Worm (Caenorhabditis elegans) whole organism, L3 larva: ENCODE measurements around the gene gsr-1.
A peak's percentile ranks its signal among the peaks of the same experiment; 100 is the strongest.

ENCODE experiments used
- R02D3.7 ChIP-seq: fragments of 150-350 bp; optimal IDR thresholded peaks from 2 replicates; lab custom pipeline; 2014; ENCODE audit warnings: missing biosample characterization, missing genetic modification characterization
- ZK546.5 ChIP-seq: sonication (generic microtip); optimal IDR thresholded peaks from 2 replicates; lab custom pipeline; 2017; ENCODE audit warnings: missing biosample characterization, missing genetic modification characterization
- ceh-28 ChIP-seq: fragments of 150-350 bp; optimal IDR thresholded peaks from 2 replicates; lab custom pipeline; 2014; ENCODE audit warnings: missing biosample characterization, missing genetic modification reagents, missing genetic modification characterization
- ceh-9 ChIP-seq: sonication (generic microtip); optimal IDR thresholded peaks from 2 replicates; lab custom pipeline; 2018; ENCODE audit warnings: missing biosample characterization, missing genetic modification characterization
- daf-12 ChIP-seq: fragments of 150-350 bp; optimal IDR thresholded peaks from 2 replicates; lab custom pipeline; 2014; ENCODE audit warnings: missing biosample characterization, missing genetic modification reagents, missing genetic modification characterization
- elt-1 ChIP-seq: fragments of 150-350 bp; optimal IDR thresholded peaks from 2 replicates; lab custom pipeline; 2014; ENCODE audit warnings: missing biosample characterization, missing genetic modification characterization
- elt-2 ChIP-seq: sonication (generic microtip); optimal IDR thresholded peaks from 2 replicates; lab custom pipeline; 2016; ENCODE audit warnings: missing genetic modification reagents, mild to moderate bottlenecking, missing genetic modification characterization, missing compliant biosample characterization
- elt-3 ChIP-seq, 3 experiments: fragments of 150-350 bp in 1 of 3; sonication (generic microtip) in 2 of 3; optimal IDR thresholded peaks; 2 replicates in 2 of 3; 4 replicates in 1 of 3; lab custom pipeline; 2014 to 2017; ENCODE audit warnings: missing biosample characterization in 3 of 3, missing genetic modification characterization in 3 of 3
- eor-1 ChIP-seq, 2 experiments: fragments of 150-350 bp; optimal IDR thresholded peaks; 2 replicates each; lab custom pipeline; 2014 to 2018; ENCODE audit warnings: missing biosample characterization in 2 of 2, missing genetic modification characterization in 2 of 2
- fkh-10 ChIP-seq: sonication (generic microtip); optimal IDR thresholded peaks from 2 replicates; lab custom pipeline; 2017; ENCODE audit warnings: missing biosample characterization, missing genetic modification reagents, missing genetic modification characterization
- fos-1 ChIP-seq: fragments of 150-350 bp; optimal IDR thresholded peaks from 2 replicates; lab custom pipeline; 2014; ENCODE audit warnings: missing biosample characterization, missing genetic modification characterization
- hmg-11 ChIP-seq: sonication (generic microtip); optimal IDR thresholded peaks from 2 replicates; lab custom pipeline; 2016; ENCODE audit warnings: missing genetic modification characterization, missing compliant biosample characterization
- jun-1 ChIP-seq: fragments of 150-350 bp; optimal IDR thresholded peaks from 2 replicates; lab custom pipeline; 2014; ENCODE audit warnings: missing biosample characterization, missing genetic modification reagents, missing genetic modification characterization
- lin-15B ChIP-seq: fragments of 150-350 bp; optimal IDR thresholded peaks from 2 replicates; lab custom pipeline; 2014; ENCODE audit warnings: missing biosample characterization, missing genetic modification characterization
- lin-39 ChIP-seq: fragments of 150-350 bp; optimal IDR thresholded peaks from 2 replicates; lab custom pipeline; 2018; ENCODE audit warnings: missing biosample characterization, missing genetic modification reagents, missing genetic modification characterization
- mdl-1 ChIP-seq: fragments of 150-350 bp; optimal IDR thresholded peaks from 2 replicates; lab custom pipeline; 2014; ENCODE audit warnings: missing biosample characterization, missing genetic modification characterization
- nfya-1 ChIP-seq: sonication (generic microtip); optimal IDR thresholded peaks from 2 replicates; lab custom pipeline; 2017; ENCODE audit warnings: missing genetic modification characterization, mild to moderate bottlenecking, missing compliant biosample characterization, antibody characterized with exemption, moderate library complexity; ENCODE audit not compliant: insufficient read depth
- nhr-23 ChIP-seq: fragments of 150-350 bp; optimal IDR thresholded peaks from 2 replicates; lab custom pipeline; 2014; ENCODE audit warnings: missing biosample characterization, missing genetic modification reagents, missing genetic modification characterization
- nhr-25 ChIP-seq: sonication (generic microtip); optimal IDR thresholded peaks from 2 replicates; lab custom pipeline; 2017; ENCODE audit warnings: missing biosample characterization, missing genetic modification characterization
- nhr-28 ChIP-seq: fragments of 150-350 bp; optimal IDR thresholded peaks from 2 replicates; lab custom pipeline; 2014; ENCODE audit warnings: missing biosample characterization, missing genetic modification characterization
- nhr-43 ChIP-seq: sonication (generic microtip); optimal IDR thresholded peaks from 2 replicates; lab custom pipeline; 2016; ENCODE audit warnings: mild to moderate bottlenecking, missing genetic modification characterization, missing compliant biosample characterization; ENCODE audit not compliant: poor library complexity, severe bottlenecking
- nhr-76 ChIP-seq: fragments of 150-350 bp; sonication (generic microtip); optimal IDR thresholded peaks from 5 replicates; lab custom pipeline; 2014; ENCODE audit warnings: missing biosample characterization, missing genetic modification characterization
- nhr-77 ChIP-seq: fragments of 150-350 bp; optimal IDR thresholded peaks from 2 replicates; lab custom pipeline; 2014; ENCODE audit warnings: missing biosample characterization, missing genetic modification characterization
- pha-4 ChIP-seq: fragments of 150-350 bp; optimal IDR thresholded peaks from 2 replicates; lab custom pipeline; 2014; ENCODE audit warnings: missing biosample characterization, missing genetic modification reagents, missing genetic modification characterization
- pqm-1 ChIP-seq: fragments of 150-350 bp; optimal IDR thresholded peaks from 2 replicates; lab custom pipeline; 2017; ENCODE audit warnings: missing biosample characterization, missing genetic modification characterization, inconsistent platforms
- sea-2 ChIP-seq: fragments of 150-350 bp; sonication (generic microtip); optimal IDR thresholded peaks from 4 replicates; lab custom pipeline; 2014; ENCODE audit warnings: missing biosample characterization, missing genetic modification reagents, missing genetic modification characterization
- skn-1 ChIP-seq: fragments of 150-350 bp; optimal IDR thresholded peaks from 2 replicates; lab custom pipeline; 2014; ENCODE audit warnings: missing biosample characterization, missing genetic modification characterization
- snpc-4 ChIP-seq: fragments of 150-350 bp; optimal IDR thresholded peaks from 2 replicates; lab custom pipeline; 2014; ENCODE audit warnings: missing biosample characterization, missing genetic modification characterization
- unc-39 ChIP-seq: sonication (generic microtip); optimal IDR thresholded peaks from 4 replicates; lab custom pipeline; 2017; ENCODE audit warnings: missing biosample characterization, missing genetic modification characterization
- unc-62 ChIP-seq: fragments of 150-350 bp; sonication (generic microtip); optimal IDR thresholded peaks from 4 replicates; lab custom pipeline; 2014; ENCODE audit warnings: missing biosample characterization, missing genetic modification reagents, missing genetic modification characterization
- zag-1 ChIP-seq: fragments of 150-350 bp; optimal IDR thresholded peaks from 2 replicates; lab custom pipeline; 2014; ENCODE audit warnings: missing biosample characterization, missing genetic modification characterization
- ztf-4 ChIP-seq: fragments of 150-350 bp; optimal IDR thresholded peaks from 2 replicates; lab custom pipeline; 2014; ENCODE audit warnings: missing biosample characterization, missing genetic modification characterization

gsr-1 gene

DNA sequence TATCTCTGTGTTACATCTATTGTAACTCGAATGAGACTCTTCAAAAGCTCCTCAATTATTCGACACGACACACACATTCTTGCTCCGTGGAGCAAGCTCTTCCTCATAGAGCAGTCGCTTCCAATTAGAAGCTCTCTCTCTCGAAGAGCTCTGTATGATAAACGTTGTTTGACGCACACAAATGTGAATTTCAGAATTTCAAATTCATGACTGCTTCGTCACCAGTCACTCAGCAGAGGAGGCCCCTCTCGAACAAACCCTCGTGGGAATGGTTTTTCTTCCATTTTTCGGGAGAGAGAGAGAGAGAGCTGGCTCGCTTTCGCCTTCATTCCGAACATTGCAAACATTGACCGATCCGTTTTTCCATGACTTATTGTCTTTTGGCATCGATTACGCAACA, 18.3 kb upstream of the gsr-1 start:
- peak; percentile 17 for TF ChIP-seq hmg-11 (tag; lab: Kevin White, UChicago)
- peak; percentile 14 for TF ChIP-seq nfya-1
- TF ChIP-seq lin-39 (tag; lab: Kevin White, UChicago): peak; percentile 17
- TF ChIP-seq nhr-76 (tag; lab: Kevin White, UChicago): no peak
- TF ChIP-seq fkh-10 (GFP tag; lab: Kevin White, UChicago): no peak

DNA sequence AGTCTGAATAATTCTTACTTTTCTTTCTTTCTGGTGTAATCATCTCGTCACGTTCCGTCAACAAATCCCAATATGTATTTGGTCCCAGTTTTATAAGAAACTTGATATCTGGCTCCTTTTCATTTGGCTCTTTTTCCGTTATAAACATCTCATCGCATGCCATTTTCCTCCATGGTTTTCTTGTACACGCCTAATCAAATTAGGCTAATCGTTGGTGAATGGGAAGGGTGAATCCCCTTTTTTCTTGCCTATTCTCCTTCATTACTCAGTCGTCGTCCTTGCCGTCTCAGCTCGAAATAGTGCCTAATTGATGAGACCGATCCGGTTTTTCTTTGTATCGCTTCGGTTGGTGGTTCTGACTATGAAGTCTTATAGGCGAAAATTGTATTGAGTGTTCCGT, 16.5 kb upstream of the gsr-1 start:
- TF ChIP-seq mdl-1: no peak
- TF ChIP-seq fos-1 (tag; lab: Kevin White, UChicago): no peak
- no peak for TF ChIP-seq pqm-1 (tag; lab: Kevin White, UChicago)
- TF ChIP-seq nhr-23 (tag; lab: Kevin White, UChicago): no peak
- TF ChIP-seq elt-1: no peak
- TF ChIP-seq nhr-25 (tag; lab: Kevin White, UChicago): no peak
- no peak for TF ChIP-seq nfya-1
- no peak for TF ChIP-seq ceh-9 (tag; lab: Kevin White, UChicago)
- TF ChIP-seq snpc-4 (tag; lab: Kevin White, UChicago): no peak
- TF ChIP-seq skn-1: no peak
- TF ChIP-seq nhr-28 (tag; lab: Kevin White, UChicago): no peak
- no peak for TF ChIP-seq ZK546.5
- no peak for TF ChIP-seq eor-1 (tag; optimal IDR thresholded peaks at IDR 0.05; lab: Kevin White, UChicago)
- TF ChIP-seq elt-2 (tag; lab: Kevin White, UChicago): no peak
- no peak for TF ChIP-seq zag-1 (tag; lab: Kevin White, UChicago)
- TF ChIP-seq nhr-77: no peak
- no peak for TF ChIP-seq sea-2 (GFP tag; lab: Kevin White, UChicago)
- no peak for TF ChIP-seq ztf-4 (tag; lab: Kevin White, UChicago)
- TF ChIP-seq elt-3 (tag; optimal IDR thresholded peaks at IDR 0.05; lab: Kevin White, UChicago): no peak

DNA sequence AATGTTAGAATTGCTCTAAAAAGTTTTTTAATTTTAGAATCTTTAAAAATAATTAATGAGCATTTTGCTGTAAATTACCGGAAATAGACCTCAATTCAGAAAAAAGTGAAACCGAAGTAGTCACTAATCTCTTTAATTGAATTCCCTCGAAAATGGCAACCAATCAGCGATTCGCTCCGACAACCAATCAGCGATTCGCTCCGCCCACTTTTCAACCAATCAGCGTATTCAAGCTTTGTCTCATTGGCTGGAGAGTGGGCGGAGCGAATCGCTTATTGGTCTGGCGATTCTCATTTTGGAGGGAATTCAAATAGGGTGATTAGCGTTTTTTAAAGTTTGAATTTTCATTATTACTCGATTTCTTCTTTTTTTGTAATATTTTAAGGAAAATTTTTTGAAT, 15.8 kb upstream of the gsr-1 start:
- TF ChIP-seq nfya-1 (peak; percentile 91), lin-15B (tag; lab: Kevin White, UChicago) (no peak), nhr-43 (no peak), nhr-77 (no peak)
- TF ChIP-seq, all 47 proteins: peak for 1

DNA sequence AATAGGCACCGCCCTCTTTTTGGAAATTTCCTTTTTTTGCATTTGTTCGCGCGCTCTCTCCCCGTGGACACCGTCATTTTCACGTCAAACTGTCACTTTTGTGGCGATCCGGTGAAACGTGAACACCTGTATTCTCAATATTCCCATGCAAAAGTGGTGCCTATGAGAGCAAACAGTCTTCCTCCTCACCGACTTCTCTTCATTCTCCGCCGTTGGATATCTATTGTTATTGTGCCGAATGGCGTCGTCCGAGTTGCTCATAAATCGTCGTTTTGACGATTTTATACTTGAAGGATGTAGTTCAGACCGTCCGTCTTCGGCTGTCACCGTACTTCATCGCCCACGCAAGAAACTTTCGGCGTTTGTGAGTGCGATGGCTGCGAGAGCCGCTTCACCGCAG, 14.9 kb upstream of the gsr-1 start, which contains the start of gene rilp-1:
Gene rilp-1, plus strand, starts transcription at position 301 of the 400 bp plus-strand sequence.
- TF ChIP-seq daf-12 (tag; lab: Kevin White, UChicago) (no peak), jun-1 (tag; lab: Kevin White, UChicago) (no peak)

DNA sequence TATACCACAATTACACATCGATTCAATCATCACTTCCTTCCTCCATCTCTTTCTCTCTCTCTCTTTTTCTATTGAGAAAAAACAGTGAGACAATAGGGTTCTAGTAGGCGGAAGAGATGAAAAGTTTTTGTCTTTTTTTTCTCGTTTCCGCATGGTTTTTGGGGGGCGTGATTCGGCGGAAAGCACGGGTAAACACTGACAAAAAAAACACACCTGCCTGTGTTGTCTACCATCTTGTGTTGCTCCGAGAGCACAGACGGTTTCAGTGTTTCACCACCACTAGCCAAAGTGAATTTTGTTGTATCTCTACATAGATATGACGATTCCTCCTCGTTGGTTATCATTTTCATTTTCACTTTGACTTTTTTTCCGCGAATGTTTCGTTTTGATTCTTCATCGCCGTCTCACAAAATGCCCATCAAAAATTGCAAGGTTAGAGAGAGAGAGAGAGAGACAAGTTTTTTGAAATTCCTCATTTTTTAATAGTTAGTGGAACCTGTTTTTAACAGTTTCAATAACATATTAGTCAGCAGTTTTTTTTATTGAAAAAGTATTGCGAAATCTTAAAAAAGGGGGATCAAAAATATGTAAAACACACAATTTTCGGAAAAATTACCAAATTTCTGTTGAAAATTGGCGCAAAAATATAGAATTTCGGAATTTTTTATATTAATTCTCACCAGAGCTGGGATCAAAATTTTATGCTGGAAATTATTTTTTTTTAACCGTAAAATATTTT, 13.3 kb upstream of the gsr-1 start:
- no peak for TF ChIP-seq daf-12 (tag; lab: Kevin White, UChicago)
- peak; percentile 6 for TF ChIP-seq elt-2 (tag; lab: Kevin White, UChicago)
- TF ChIP-seq R02D3.7 (tag; lab: Kevin White, UChicago): no peak
- peak; percentile 71 for TF ChIP-seq pha-4 (tag; lab: Kevin White, UChicago)
- TF ChIP-seq hmg-11 (tag; lab: Kevin White, UChicago): no peak
- no peak for TF ChIP-seq unc-39 (tag; lab: Kevin White, UChicago)

DNA sequence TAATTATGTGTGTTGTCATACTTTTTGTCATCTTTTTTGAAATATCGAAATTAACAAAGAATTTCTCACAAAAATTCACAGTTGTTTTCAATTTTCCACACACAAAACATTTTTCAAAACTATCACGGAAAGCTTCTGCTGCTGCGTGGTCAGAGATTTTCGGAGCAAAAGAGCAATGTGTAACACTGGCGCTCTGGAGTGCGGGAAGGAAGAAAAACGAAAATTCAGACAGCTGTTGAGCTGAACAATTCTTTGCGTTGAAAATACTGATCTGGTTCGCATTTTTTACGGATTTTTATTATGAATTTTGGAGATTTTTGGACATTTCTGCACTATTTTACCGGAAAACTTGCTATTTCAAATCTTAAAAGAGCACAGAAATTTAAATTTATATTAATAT, 7.1 kb upstream of the gsr-1 start:
- TF ChIP-seq lin-39 (tag; lab: Kevin White, UChicago) (peak; percentile 3), daf-12 (tag; lab: Kevin White, UChicago) (no peak), sea-2 (GFP tag; lab: Kevin White, UChicago) (no peak), unc-62 (GFP tag; lab: Kevin White, UChicago) (no peak), ceh-28 (tag; lab: Kevin White, UChicago) (no peak), pha-4 (tag; lab: Kevin White, UChicago) (no peak)
- TF ChIP-seq, all 47 proteins: peak for 1
